Fruit fly (Drosophila melanogaster) whole organism, embryonic: ENCODE measurements around the gene cwo.
A peak's percentile ranks its signal among the peaks of the same experiment; 100 is the strongest.

Source experiments
- Asciz ChIP-seq: fragments of 200-800 bp; sonication (Bioruptor generic); optimal IDR thresholded peaks from 2 replicates; lab custom pipeline; 2017; ENCODE audit warnings: missing biosample characterization, mild to moderate bottlenecking, missing genetic modification characterization, missing genetic modification reagents
- B-H1 ChIP-seq: fragments of 200-800 bp; sonication (Bioruptor generic); IDR thresholded peaks from 3 replicates; pipeline ENCODE4 v1.3.6; 2022; ENCODE audit warnings: missing biosample characterization, missing genetic modification characterization
- Bdp1 ChIP-seq: fragments of 200-800 bp; sonication (Bioruptor generic); optimal IDR thresholded peaks from 3 replicates; lab custom pipeline; 2016; ENCODE audit warnings: missing biosample characterization, missing genetic modification characterization
- CG1024 ChIP-seq: fragments of 200-800 bp; sonication (Bioruptor generic); IDR thresholded peaks from 2 replicates; pipeline ENCODE4 v1.3.6; 2022; ENCODE audit warnings: missing biosample characterization, missing genetic modification characterization
- CG10543 ChIP-seq: fragments of 200-800 bp; sonication (Bioruptor generic); optimal IDR thresholded peaks from 3 replicates; lab custom pipeline; 2017; ENCODE audit warnings: missing biosample characterization, mild to moderate bottlenecking, missing genetic modification characterization, moderate library complexity
- CG12104 ChIP-seq: fragments of 200-800 bp; sonication (Bioruptor generic); optimal IDR thresholded peaks from 3 replicates; lab custom pipeline; 2016; ENCODE audit warnings: missing biosample characterization, missing genetic modification characterization
- CG1603 ChIP-seq: fragments of 200-800 bp; sonication (Bioruptor generic); optimal IDR thresholded peaks from 2 replicates; lab custom pipeline; 2019; ENCODE audit warnings: missing biosample characterization, mild to moderate bottlenecking, missing genetic modification characterization, moderate library complexity
- CG17359 ChIP-seq: fragments of 200-800 bp; sonication (Bioruptor generic); optimal IDR thresholded peaks from 3 replicates; lab custom pipeline; 2018; ENCODE audit warnings: missing biosample characterization, mild to moderate bottlenecking, missing genetic modification characterization, moderate library complexity
- CG1792 ChIP-seq: fragments of 200-800 bp; sonication (Bioruptor generic); optimal IDR thresholded peaks from 2 replicates; lab custom pipeline; 2016; ENCODE audit warnings: missing biosample characterization, missing genetic modification characterization
- CG2120 ChIP-seq: fragments of 200-800 bp; sonication (Bioruptor generic); optimal IDR thresholded peaks from 3 replicates; lab custom pipeline; 2016; ENCODE audit warnings: missing biosample characterization, missing genetic modification characterization
- CG2889 ChIP-seq: fragments of 200-800 bp; sonication (Bioruptor generic); IDR thresholded peaks from 3 replicates; pipeline ENCODE4 v1.3.6; 2022; ENCODE audit warnings: missing biosample characterization, missing genetic modification characterization
- CG4404 ChIP-seq: fragments of 200-800 bp; sonication (Bioruptor generic); IDR thresholded peaks from 2 replicates; pipeline ENCODE4 v1.3.6; 2022; ENCODE audit warnings: missing biosample characterization, missing genetic modification characterization
- CG4854 ChIP-seq: fragments of 200-800 bp; sonication (Bioruptor generic); optimal IDR thresholded peaks from 2 replicates; lab custom pipeline; 2016; ENCODE audit warnings: missing biosample characterization, missing genetic modification characterization, inconsistent platforms
- CG5953 ChIP-seq: fragments of 200-800 bp; sonication (Bioruptor generic); IDR thresholded peaks from 2 replicates; pipeline ENCODE4 v1.3.6; 2022; ENCODE audit warnings: missing biosample characterization, missing genetic modification characterization
- CG7745 ChIP-seq: fragments of 200-800 bp; sonication (Bioruptor generic); optimal IDR thresholded peaks from 2 replicates; lab custom pipeline; 2018; ENCODE audit warnings: missing biosample characterization, mild to moderate bottlenecking, missing genetic modification characterization, moderate library complexity
- CG7839 ChIP-seq: fragments of 200-800 bp; sonication (Bioruptor generic); optimal IDR thresholded peaks from 3 replicates; lab custom pipeline; 2018; ENCODE audit warnings: missing biosample characterization, mild to moderate bottlenecking, missing genetic modification characterization, moderate library complexity
- CG8924 ChIP-seq: fragments of 200-800 bp; optimal IDR thresholded peaks from 3 replicates; lab custom pipeline; 2019; ENCODE audit warnings: missing biosample characterization, mild to moderate bottlenecking, missing genetic modification characterization, moderate library complexity
- CG9932 ChIP-seq: fragments of 200-800 bp; sonication (Bioruptor generic); IDR thresholded peaks from 2 replicates; pipeline ENCODE4 v1.3.6; 2022; ENCODE audit warnings: missing biosample characterization, missing genetic modification characterization
- CHES-1-like ChIP-seq: fragments of 200-800 bp; sonication (Bioruptor generic); optimal IDR thresholded peaks from 2 replicates; lab custom pipeline; 2016; ENCODE audit warnings: missing biosample characterization, missing genetic modification characterization
- CkIIα-i1 ChIP-seq: fragments of 200-800 bp; sonication (Bioruptor generic); IDR thresholded peaks from 2 replicates; pipeline ENCODE4 v1.3.6; 2022; ENCODE audit warnings: missing biosample characterization, missing genetic modification characterization
- Ets65A ChIP-seq: fragments of 200-800 bp; sonication (Bioruptor generic); peaks from one replicate; lab custom pipeline; 2016; ENCODE audit warnings: missing biosample characterization, missing genetic modification characterization
- GATAe ChIP-seq: fragments of 200-800 bp; sonication (Bioruptor generic); conservative IDR thresholded peaks from 2 replicates; pipeline ENCODE4 v1.3.6; 2022; ENCODE audit warnings: missing biosample characterization, missing genetic modification characterization
- HHEX ChIP-seq: fragments of 200-800 bp; sonication (Bioruptor generic); optimal IDR thresholded peaks from 3 replicates; lab custom pipeline; 2017; ENCODE audit warnings: missing biosample characterization, mild to moderate bottlenecking, missing genetic modification characterization, missing genetic modification reagents
- Hr51 ChIP-seq, 2 experiments: fragments of 200-800 bp; sonication (Bioruptor generic); optimal IDR thresholded peaks; 2 replicates in 1 of 2; 3 replicates in 1 of 2; lab custom pipeline; 2016 to 2018; ENCODE audit warnings: missing biosample characterization in 2 of 2, missing genetic modification characterization in 2 of 2, mild to moderate bottlenecking in 1 of 2, moderate library complexity in 1 of 2
- MESR4 ChIP-seq: fragments of 200-800 bp; sonication (Bioruptor generic); optimal IDR thresholded peaks from 2 replicates; lab custom pipeline; 2018; ENCODE audit warnings: missing biosample characterization, mild to moderate bottlenecking, missing genetic modification characterization, moderate library complexity
- NFAT ChIP-seq: fragments of 200-800 bp; sonication (Bioruptor generic); IDR thresholded peaks from 2 replicates; pipeline ENCODE4 v1.3.6; 2022; ENCODE audit warnings: missing biosample characterization, missing genetic modification characterization
- Pdp1 ChIP-seq, 2 experiments: fragments of 200-800 bp; sonication (Bioruptor generic); optimal IDR thresholded peaks; 3 replicates each; lab custom pipeline; 2016; ENCODE audit warnings: missing biosample characterization in 2 of 2, missing genetic modification characterization in 2 of 2, mild to moderate bottlenecking in 1 of 2, moderate library complexity in 1 of 2
- Scr ChIP-seq: fragments of 200-800 bp; sonication (Bioruptor generic); IDR thresholded peaks from 2 replicates; pipeline ENCODE4 v1.3.6; 2022; ENCODE audit warnings: missing biosample characterization, missing genetic modification characterization; ENCODE audit not compliant: partially characterized antibody
- Side ChIP-seq: fragments of 200-800 bp; sonication (Bioruptor generic); optimal IDR thresholded peaks from 2 replicates; lab custom pipeline; 2016; ENCODE audit warnings: missing biosample characterization, missing genetic modification characterization
- Sry-δ ChIP-seq: fragments of 200-800 bp; sonication (Bioruptor generic); optimal IDR thresholded peaks from 2 replicates; lab custom pipeline; 2016; ENCODE audit warnings: missing biosample characterization, missing genetic modification characterization
- Ssrp ChIP-seq: fragments of 200-800 bp; sonication (Bioruptor generic); optimal IDR thresholded peaks from 2 replicates; lab custom pipeline; 2018; ENCODE audit warnings: missing biosample characterization, mild to moderate bottlenecking, missing genetic modification characterization, moderate library complexity
- Xrp1 ChIP-seq: fragments of 200-800 bp; sonication (Bioruptor generic); IDR thresholded peaks from 2 replicates; pipeline ENCODE4 v1.3.6; 2022; ENCODE audit warnings: missing biosample characterization, missing genetic modification characterization
- amos ChIP-seq: fragments of 200-800 bp; sonication (Bioruptor generic); IDR thresholded peaks from 2 replicates; pipeline ENCODE4 v1.3.6; 2022; ENCODE audit warnings: missing biosample characterization, missing genetic modification characterization; ENCODE audit not compliant: partially characterized antibody
- aop ChIP-seq: fragments of 200-800 bp; sonication (Bioruptor generic); IDR thresholded peaks from 2 replicates; pipeline ENCODE4 v1.3.6; 2022; ENCODE audit warnings: missing biosample characterization, missing genetic modification characterization
- fru ChIP-seq: fragments of >200 bp; optimal IDR thresholded peaks from 2 replicates; lab custom pipeline; 2017
- gfzf ChIP-seq: fragments of 200-800 bp; sonication (Bioruptor generic); optimal IDR thresholded peaks from 2 replicates; lab custom pipeline; 2016; ENCODE audit warnings: missing biosample characterization, mild to moderate bottlenecking, missing genetic modification characterization, moderate library complexity
- klu ChIP-seq: fragments of 200-800 bp; sonication (Bioruptor generic); IDR thresholded peaks from 2 replicates; pipeline ENCODE4 v1.3.6; 2022; ENCODE audit warnings: missing biosample characterization, missing genetic modification characterization
- mam ChIP-seq: fragments of 200-800 bp; sonication (Bioruptor generic); optimal IDR thresholded peaks from 3 replicates; lab custom pipeline; 2016; ENCODE audit warnings: missing biosample characterization, missing genetic modification characterization
- nau ChIP-seq: fragments of 200-800 bp; sonication (Bioruptor generic); optimal IDR thresholded peaks from 3 replicates; lab custom pipeline; 2017; ENCODE audit warnings: missing biosample characterization, mild to moderate bottlenecking, missing genetic modification characterization, missing genetic modification reagents
- pb ChIP-seq: fragments of 200-800 bp; sonication (Bioruptor generic); optimal IDR thresholded peaks from 3 replicates; lab custom pipeline; 2016; ENCODE audit warnings: missing biosample characterization, missing genetic modification characterization
- phol ChIP-seq: fragments of 200-800 bp; sonication (Bioruptor generic); optimal IDR thresholded peaks from 3 replicates; lab custom pipeline; 2018; ENCODE audit warnings: missing biosample characterization, mild to moderate bottlenecking, missing genetic modification characterization, moderate library complexity
- ranshi ChIP-seq: fragments of 200-800 bp; sonication (Bioruptor generic); IDR thresholded peaks from 2 replicates; pipeline ENCODE4 v1.3.6; 2022; ENCODE audit warnings: missing biosample characterization, missing genetic modification characterization
- repo ChIP-seq: fragments of 200-800 bp; sonication (Bioruptor generic); optimal IDR thresholded peaks from 2 replicates; lab custom pipeline; 2016; ENCODE audit warnings: missing biosample characterization, missing genetic modification characterization
- row ChIP-seq: fragments of 200-800 bp; sonication (Bioruptor generic); IDR thresholded peaks from 3 replicates; pipeline ENCODE4 v1.3.6; 2022; ENCODE audit warnings: missing biosample characterization, missing genetic modification characterization
- salm ChIP-seq: fragments of 200-800 bp; sonication (Bioruptor generic); optimal IDR thresholded peaks from 2 replicates; lab custom pipeline; 2018; ENCODE audit warnings: missing biosample characterization, mild to moderate bottlenecking, missing genetic modification characterization
- sim ChIP-seq: fragments of 200-800 bp; sonication (Bioruptor generic); IDR thresholded peaks from 2 replicates; pipeline ENCODE4 v1.3.6; 2022; ENCODE audit warnings: missing biosample characterization, missing genetic modification characterization
- slou ChIP-seq: fragments of 200-800 bp; sonication (Bioruptor generic); optimal IDR thresholded peaks from 3 replicates; lab custom pipeline; 2016; ENCODE audit warnings: missing biosample characterization, missing genetic modification characterization
- sr ChIP-seq: fragments of 200-800 bp; sonication (Bioruptor generic); IDR thresholded peaks from 3 replicates; pipeline ENCODE4 v1.3.6; 2022; ENCODE audit warnings: missing biosample characterization, missing genetic modification characterization
- stc ChIP-seq: fragments of 200-800 bp; sonication (Bioruptor generic); IDR thresholded peaks from 2 replicates; pipeline ENCODE4 v1.3.6; 2022; ENCODE audit warnings: missing biosample characterization, missing genetic modification characterization
- trem ChIP-seq: fragments of 200-800 bp; optimal IDR thresholded peaks from 3 replicates; lab custom pipeline; 2019; ENCODE audit warnings: missing biosample characterization, mild to moderate bottlenecking, missing genetic modification characterization, moderate library complexity
- vvl ChIP-seq: fragments of 200-800 bp; sonication (Bioruptor generic); IDR thresholded peaks from 2 replicates; pipeline ENCODE4 v1.3.6; 2022; ENCODE audit warnings: missing biosample characterization, missing genetic modification characterization

The cwo gene

DNA sequence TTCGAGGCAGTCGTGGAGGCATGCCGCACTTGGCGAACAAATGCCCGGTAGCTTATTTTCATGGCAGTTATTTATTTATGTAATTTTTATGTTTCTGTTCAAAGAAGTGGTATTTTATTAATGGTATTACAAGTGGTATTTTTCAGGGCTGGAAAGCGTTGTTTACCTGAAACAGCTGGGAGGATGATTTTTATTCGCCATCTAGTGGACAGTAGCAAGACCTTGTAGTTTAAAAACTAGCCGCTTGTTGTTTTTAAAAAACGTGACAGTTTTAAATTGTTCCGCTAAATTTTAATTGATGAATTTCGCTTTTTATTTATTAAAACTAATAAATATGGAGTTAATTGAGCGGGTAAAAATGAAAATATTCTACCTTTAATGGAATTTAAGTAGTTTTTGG lies 27.9 kb downstream of the cwo start, which contains the start of gene CG6345 (continued):
- TF ChIP-seq pb (GFP tag; lab: Kevin White, UChicago) (peak; percentile 76), Sry-δ (GFP tag; lab: Kevin White, UChicago) (peak; percentile 55), stc (GFP tag; lab: Robert Waterston, UW) (peak; percentile 75), Bdp1 (GFP tag; lab: Kevin White, UChicago) (peak; percentile 58), CG1603 (tag; lab: Kevin White, UChicago) (peak; percentile 86), Asciz (GFP tag; lab: Kevin White, UChicago) (peak; percentile 94), CG7839 (tag; lab: Kevin White, UChicago) (peak; percentile 84), nau (peak; percentile 87), CG7745 (tag; lab: Kevin White, UChicago) (no peak), MESR4 (peak; percentile 68), HHEX (GFP tag; lab: Kevin White, UChicago) (peak; percentile 92), CG4854 (GFP tag; lab: Kevin White, UChicago) (peak; percentile 89), Scr (GFP tag; lab: Robert Waterston, UW) (0 out of 2 replicates have a peak, but pooled peaks have one; percentile 13), Xrp1 (peak; percentile 85), phol (peak; percentile 76), CG8924 (tag; lab: Kevin White, UChicago) (peak; percentile 54), CkIIα-i1 (GFP tag; lab: Robert Waterston, UW) (no peak), CG5953 (GFP tag; lab: Robert Waterston, UW) (no peak; the same call in 1 of the 2 replicates), Pdp1 (GFP tag; optimal IDR thresholded peaks at IDR 0.05; lab: Kevin White, UChicago) (peak; percentile 80 to 96), Ets65A (no peak), row (GFP tag; lab: Robert Waterston, UW) (peak; percentile 47), fru (lab: Kevin White, UChicago) (no peak), salm (peak; percentile 65), CG9932 (GFP tag; lab: Robert Waterston, UW) (peak; percentile 69), CHES-1-like (GFP tag; lab: Kevin White, UChicago) (peak; percentile 76), sim (GFP tag; lab: Robert Waterston, UW) (0 out of 2 replicates have a peak, but pooled peaks have one; percentile 52), aop (GFP tag; lab: Robert Waterston, UW) (0 out of 2 replicates have a peak, but pooled peaks have one; percentile 36), Ssrp (tag; lab: Kevin White, UChicago) (peak; percentile 54), Side (GFP tag; lab: Kevin White, UChicago) (peak; percentile 86), gfzf (GFP tag; lab: Kevin White, UChicago) (peak; percentile 35), sr (peak; percentile 73; the same call in 2 of the 3 replicates), CG12104 (GFP tag; lab: Kevin White, UChicago) (peak; percentile 82), CG1792 (GFP tag; lab: Kevin White, UChicago) (peak; percentile 54), ranshi (peak; percentile 81), NFAT (peak; percentile 82), CG17359 (tag; lab: Kevin White, UChicago) (peak; percentile 88), vvl (GFP tag; lab: Robert Waterston, UW) (peak; percentile 91), CG4404 (GFP tag; lab: Robert Waterston, UW) (no peak), klu (no peak), mam (GFP tag; lab: Kevin White, UChicago) (peak; percentile 69), slou (GFP tag; lab: Kevin White, UChicago) (peak; percentile 54), CG2120 (GFP tag; lab: Kevin White, UChicago) (peak; percentile 68), B-H1 (GFP tag; lab: Robert Waterston, UW) (peak; percentile 78), Hr51 (GFP tag; optimal IDR thresholded peaks at IDR 0.05; lab: Kevin White, UChicago) (peak; percentile 61 to 78), trem (tag; lab: Kevin White, UChicago) (peak; percentile 77), amos (no peak), repo (GFP tag; lab: Kevin White, UChicago) (peak; percentile 81), CG1024 (GFP tag; lab: Robert Waterston, UW) (peak; percentile 66), GATAe (GFP tag; lab: Robert Waterston, UW) (peak; percentile 56; the same call in 1 of the 2 replicates), CG10543 (peak; percentile 76), CG2889 (GFP tag; lab: Robert Waterston, UW) (no peak)
